Worm (Caenorhabditis elegans): ENCODE results near the gene mcm-10.

mcm-10 gene

ce11 chrIII:11371236-11371635 is 53.9 kb downstream of the mcm-10 start:
- TF ChIP-seq zag-1 (tag; optimal IDR thresholded peaks at IDR 0.05), result no peak
- TF ChIP-seq nhr-90 (tag; optimal IDR thresholded peaks at IDR 0.05; ENCODE audit: poor library complexity), result peak; percentile 57
- TF ChIP-seq lsy-2 (tag; optimal IDR thresholded peaks at IDR 0.05), result peak; percentile 42 to 64
- TF ChIP-seq zip-4 (GFP tag; optimal IDR thresholded peaks at IDR 0.05), result peak; percentile 36
- TF ChIP-seq fos-1 (tag; optimal IDR thresholded peaks at IDR 0.05), result peak; percentile 49
- no peak for TF ChIP-seq nhr-11 (tag; optimal IDR thresholded peaks at IDR 0.05)
- TF ChIP-seq nhr-76 (tag; optimal IDR thresholded peaks at IDR 0.05), result no peak
- peak; percentile 57 for TF ChIP-seq swsn-7 (tag; optimal IDR thresholded peaks at IDR 0.05)
- no peak for TF ChIP-seq ceh-88 (GFP tag; IDR thresholded peaks at IDR 0.05)
- TF ChIP-seq unc-98 (GFP tag; IDR thresholded peaks at IDR 0.05), result 0 out of 2 replicates have a peak, but pooled peaks have one; percentile 20
- TF ChIP-seq unc-30 (tag; optimal IDR thresholded peaks at IDR 0.05), result no peak
- TF ChIP-seq elt-2 (tag; optimal IDR thresholded peaks at IDR 0.05), result peak; percentile 45
- TF ChIP-seq alr-1 (tag; optimal IDR thresholded peaks at IDR 0.05; ENCODE audit: borderline replicate concordance), result no peak
- TF ChIP-seq lin-35 (GFP tag; optimal IDR thresholded peaks at IDR 0.05), result peak; percentile 58 to 73
- no peak for TF ChIP-seq hpl-2 (GFP tag; optimal IDR thresholded peaks at IDR 0.05)
- no peak for TF ChIP-seq nhr-84 (tag; optimal IDR thresholded peaks at IDR 0.05)
- TF ChIP-seq tlp-1 (tag; optimal IDR thresholded peaks at IDR 0.05), result no peak
- no peak for TF ChIP-seq efl-3 (GFP tag; optimal IDR thresholded peaks at IDR 0.05)
- no peak for TF ChIP-seq lin-15B (tag; optimal IDR thresholded peaks at IDR 0.05)
- TF ChIP-seq jun-1 (tag; optimal IDR thresholded peaks at IDR 0.05), result no peak
- TF ChIP-seq dpl-1 (GFP tag; optimal IDR thresholded peaks at IDR 0.05), result peak; percentile 8 to 62 (median 49)
- peak; percentile 46 for TF ChIP-seq unc-86 (tag; optimal IDR thresholded peaks at IDR 0.05)
- no peak for TF ChIP-seq aly-2 (tag; optimal IDR thresholded peaks at IDR 0.05)
- TF ChIP-seq ceh-90 (tag; optimal IDR thresholded peaks at IDR 0.05), result no peak
- TF ChIP-seq ets-5 (GFP tag; IDR thresholded peaks at IDR 0.05), result no peak
- no peak for TF ChIP-seq fkh-4 (tag; optimal IDR thresholded peaks at IDR 0.05; ENCODE audit: borderline replicate concordance)
- no peak for TF ChIP-seq grh-1 (GFP tag; IDR thresholded peaks at IDR 0.05)
- no peak for TF ChIP-seq unc-62 (GFP tag; optimal IDR thresholded peaks at IDR 0.05)
- no peak for TF ChIP-seq egl-27 (tag; optimal IDR thresholded peaks at IDR 0.05)
- no peak for TF ChIP-seq ztf-4 (tag; optimal IDR thresholded peaks at IDR 0.05)
- TF ChIP-seq hlh-4 (tag; optimal IDR thresholded peaks at IDR 0.05), result no peak
- no peak for TF ChIP-seq hlh-17 (GFP tag; optimal IDR thresholded peaks at IDR 0.05; ENCODE audit: borderline replicate concordance)
- TF ChIP-seq nhr-28 (tag; optimal IDR thresholded peaks at IDR 0.05), result no peak
- no peak for TF ChIP-seq nhr-71 (tag; optimal IDR thresholded peaks at IDR 0.05)
- TF ChIP-seq lin-39 (tag; optimal IDR thresholded peaks at IDR 0.05), result peak; percentile 1
- TF ChIP-seq unc-130 (tag; optimal IDR thresholded peaks at IDR 0.05), result no peak
- TF ChIP-seq nhr-47 (tag; optimal IDR thresholded peaks at IDR 0.05), result peak; percentile 82
- TF ChIP-seq blmp-1 (tag; optimal IDR thresholded peaks at IDR 0.05), result no peak
- peak; percentile 52 for TF ChIP-seq nhr-85 (tag)
- no peak for TF ChIP-seq nhr-237 (tag; optimal IDR thresholded peaks at IDR 0.05)
- TF ChIP-seq ceh-63 (GFP tag; optimal IDR thresholded peaks at IDR 0.05), result no peak
- peak; percentile 50 for TF ChIP-seq snpc-4 (tag; optimal IDR thresholded peaks at IDR 0.05)
- no peak for TF ChIP-seq Y116A8C.19 (tag; optimal IDR thresholded peaks at IDR 0.05; ENCODE audit: borderline replicate concordance)
- no peak for TF ChIP-seq fkh-10 (GFP tag; optimal IDR thresholded peaks at IDR 0.05)
- TF ChIP-seq snu-23 (GFP tag; optimal IDR thresholded peaks at IDR 0.05), result peak; percentile 78
- TF ChIP-seq mdl-1 (tag; optimal IDR thresholded peaks at IDR 0.05), result peak in 1 of 2 experiments; percentile 41
- TF ChIP-seq lir-3 (tag; optimal IDR thresholded peaks at IDR 0.05; ENCODE audit: poor library complexity), result no peak
- peak; percentile 51 for TF ChIP-seq fkh-8 (tag; optimal IDR thresholded peaks at IDR 0.05)
- TF ChIP-seq sptf-1 (tag; optimal IDR thresholded peaks at IDR 0.05), result no peak
- peak; percentile 55 for TF ChIP-seq lin-14 (GFP tag; optimal IDR thresholded peaks at IDR 0.05)
- peak; percentile 42 for TF ChIP-seq isw-1 (GFP tag; IDR thresholded peaks at IDR 0.05)
- TF ChIP-seq rnt-1 (tag; optimal IDR thresholded peaks at IDR 0.05), result peak; percentile 81
- peak; percentile 32 for TF ChIP-seq pax-3 (tag; optimal IDR thresholded peaks at IDR 0.05)

Measured in whole organism, L1 larva.